Worm (Caenorhabditis elegans) whole organism, mixed stage, embryonic: ENCODE measurements around the gene W05B10.6.

Experiments used
- M03D4.4 ChIP-seq: sonication (generic microtip); optimal IDR thresholded peaks from 2 replicates; lab custom pipeline; 2017; ENCODE audit warnings: mild to moderate bottlenecking, missing genetic modification characterization, missing compliant biosample characterization
- ceh-39 ChIP-seq: fragments of 150-350 bp; optimal IDR thresholded peaks from 2 replicates; lab custom pipeline; 2014; ENCODE audit warnings: missing biosample characterization, missing genetic modification characterization
- elt-3 ChIP-seq: fragments of 150-350 bp; optimal IDR thresholded peaks from 2 replicates; lab custom pipeline; 2014; ENCODE audit warnings: missing biosample characterization, missing genetic modification characterization
- mep-1 ChIP-seq: fragments of 150-350 bp; optimal IDR thresholded peaks from 2 replicates; lab custom pipeline; 2017; ENCODE audit warnings: missing biosample characterization, missing genetic modification reagents, missing genetic modification characterization, inconsistent platforms
- pha-4 ChIP-seq: fragments of 150-350 bp; optimal IDR thresholded peaks from 2 replicates; lab custom pipeline; 2018; ENCODE audit warnings: missing biosample characterization, missing genetic modification reagents, missing genetic modification characterization
- sem-2 ChIP-seq: fragments of 200-800 bp; sonication (Bioruptor generic); optimal IDR thresholded peaks from 2 replicates; lab custom pipeline; 2018; ENCODE audit warnings: mild to moderate bottlenecking, missing genetic modification characterization, missing compliant biosample characterization

ce11 chrV:12673745-12674144 lies 15.7 kb upstream of the W05B10.6 start:
- TF ChIP-seq mep-1 (tag; lab: Kevin White, UChicago) (no peak), elt-3 (tag; lab: Kevin White, UChicago) (no peak), ceh-39 (tag; lab: Kevin White, UChicago) (no peak), sem-2 (GFP tag; lab: Kevin White, UChicago) (no peak), pha-4 (tag; lab: Kevin White, UChicago) (no peak), M03D4.4 (no peak)
